Worm (Caenorhabditis elegans) whole organism, late embryonic: ENCODE results near the gene C34C12.7.
A peak's percentile ranks its signal among the peaks of the same experiment; 100 is the strongest.

Experiments used
- K09A11.1 ChIP-seq: sonication (generic microtip); optimal IDR thresholded peaks from 2 replicates; lab custom pipeline; 2017; ENCODE audit warnings: antibody characterized with exemption, mild to moderate bottlenecking, missing genetic modification characterization, missing compliant biosample characterization; ENCODE audit not compliant: insufficient read depth
- T23F11.4 ChIP-seq: fragments of 200-800 bp; sonication (Bioruptor generic); optimal IDR thresholded peaks from 2 replicates; lab custom pipeline; 2018; ENCODE audit warnings: mild to moderate bottlenecking, missing genetic modification characterization, missing compliant biosample characterization
- Y22D7AL.16 ChIP-seq: sonication (generic microtip); optimal IDR thresholded peaks from 2 replicates; lab custom pipeline; 2016; ENCODE audit warnings: missing genetic modification characterization, missing compliant biosample characterization
- ceh-14 ChIP-seq: sonication (generic microtip); optimal IDR thresholded peaks from 2 replicates; lab custom pipeline; 2016; ENCODE audit warnings: missing genotype, missing genetic modification characterization, missing compliant biosample characterization
- ceh-18 ChIP-seq: sonication (generic microtip); optimal IDR thresholded peaks from 2 replicates; lab custom pipeline; 2016; ENCODE audit warnings: missing genetic modification characterization, missing compliant biosample characterization
- ceh-2 ChIP-seq: sonication (generic microtip); optimal IDR thresholded peaks from 2 replicates; lab custom pipeline; 2016; ENCODE audit warnings: missing genotype, missing genetic modification characterization, missing compliant biosample characterization
- ceh-22 ChIP-seq: sonication (generic microtip); optimal IDR thresholded peaks from 2 replicates; lab custom pipeline; 2017; ENCODE audit warnings: missing biosample characterization, missing genetic modification characterization
- ceh-30 ChIP-seq: fragments of 150-350 bp; optimal IDR thresholded peaks from 2 replicates; lab custom pipeline; 2014; ENCODE audit warnings: missing biosample characterization, missing genetic modification characterization
- ceh-31 ChIP-seq: sonication (generic microtip); optimal IDR thresholded peaks from 2 replicates; lab custom pipeline; 2016; ENCODE audit warnings: missing genetic modification characterization, missing compliant biosample characterization
- ceh-34 ChIP-seq: sonication (generic microtip); optimal IDR thresholded peaks from 2 replicates; lab custom pipeline; 2016; ENCODE audit warnings: mild to moderate bottlenecking, missing genetic modification characterization, missing compliant biosample characterization
- ceh-48 ChIP-seq: sonication (generic microtip); optimal IDR thresholded peaks from 2 replicates; lab custom pipeline; 2016; ENCODE audit warnings: missing genetic modification characterization, inconsistent platforms, missing compliant biosample characterization
- dmd-4 ChIP-seq: sonication (generic microtip); optimal IDR thresholded peaks from 2 replicates; lab custom pipeline; 2016; ENCODE audit warnings: borderline replicate concordance, missing genetic modification characterization, missing compliant biosample characterization
- ets-4 ChIP-seq: sonication (generic microtip); optimal IDR thresholded peaks from 2 replicates; lab custom pipeline; 2016; ENCODE audit warnings: missing genetic modification characterization, missing compliant biosample characterization
- fkh-10 ChIP-seq: fragments of 150-350 bp; optimal IDR thresholded peaks from 2 replicates; lab custom pipeline; 2014; ENCODE audit warnings: missing biosample characterization, missing genetic modification reagents, missing genetic modification characterization
- hlh-13 ChIP-seq: fragments of 200-800 bp; sonication (Bioruptor generic); optimal IDR thresholded peaks from 2 replicates; lab custom pipeline; 2018; ENCODE audit warnings: mild to moderate bottlenecking, missing genetic modification characterization, missing compliant biosample characterization
- hlh-15 ChIP-seq: sonication (generic microtip); optimal IDR thresholded peaks from 2 replicates; lab custom pipeline; 2016; ENCODE audit warnings: missing genetic modification characterization, missing compliant biosample characterization
- hlh-6 ChIP-seq: sonication (generic microtip); optimal IDR thresholded peaks from 2 replicates; lab custom pipeline; 2016; ENCODE audit warnings: missing genotype, missing genetic modification characterization, missing compliant biosample characterization
- hlh-8 ChIP-seq: sonication (generic microtip); optimal IDR thresholded peaks from 2 replicates; lab custom pipeline; 2016; ENCODE audit warnings: missing genotype, missing genetic modification characterization, missing compliant biosample characterization
- lim-6 ChIP-seq: sonication (generic microtip); optimal IDR thresholded peaks from 2 replicates; lab custom pipeline; 2016; ENCODE audit warnings: missing genetic modification characterization, missing compliant biosample characterization
- nhr-232 ChIP-seq: sonication (generic microtip); optimal IDR thresholded peaks from 2 replicates; lab custom pipeline; 2016; ENCODE audit warnings: missing genetic modification characterization, missing compliant biosample characterization
- odd-2 ChIP-seq: sonication (generic microtip); optimal IDR thresholded peaks from 2 replicates; lab custom pipeline; 2017; ENCODE audit warnings: antibody characterized with exemption, mild to moderate bottlenecking, missing genetic modification characterization, missing compliant biosample characterization
- pat-9 ChIP-seq: fragments of 200-800 bp; sonication (Bioruptor generic); optimal IDR thresholded peaks from 2 replicates; lab custom pipeline; 2018; ENCODE audit warnings: mild to moderate bottlenecking, missing genetic modification characterization, moderate library complexity, missing compliant biosample characterization
- pax-1 ChIP-seq: fragments of 150-350 bp; optimal IDR thresholded peaks from 2 replicates; lab custom pipeline; 2014; ENCODE audit warnings: missing biosample characterization, missing genetic modification characterization
- pha-2 ChIP-seq: sonication (generic microtip); optimal IDR thresholded peaks from 2 replicates; lab custom pipeline; 2017; ENCODE audit warnings: mild to moderate bottlenecking, missing genetic modification characterization, missing compliant biosample characterization
- pros-1 ChIP-seq: fragments of 150-350 bp; optimal IDR thresholded peaks from 2 replicates; lab custom pipeline; 2014; ENCODE audit warnings: missing biosample characterization, missing genetic modification reagents, missing genetic modification characterization
- ref-2 ChIP-seq: sonication (generic microtip); optimal IDR thresholded peaks from 2 replicates; lab custom pipeline; 2016; ENCODE audit warnings: missing genetic modification characterization, missing compliant biosample characterization
- rnt-1 ChIP-seq: sonication (generic microtip); optimal IDR thresholded peaks from 2 replicates; lab custom pipeline; 2016; ENCODE audit warnings: missing genetic modification characterization, missing compliant biosample characterization
- sdc-2 ChIP-seq: sonication (generic microtip); optimal IDR thresholded peaks from 2 replicates; lab custom pipeline; 2016; ENCODE audit warnings: missing genotype, missing genetic modification characterization, missing compliant biosample characterization
- sox-2 ChIP-seq: fragments of 200-800 bp; sonication (Bioruptor generic); IDR thresholded peaks from 2 replicates; pipeline ENCODE4 v1.3.6; 2022; ENCODE audit warnings: missing genetic modification reagents, missing genetic modification characterization, missing compliant biosample characterization
- syd-9 ChIP-seq: sonication (generic microtip); optimal IDR thresholded peaks from 2 replicates; lab custom pipeline; 2016; ENCODE audit warnings: mild to moderate bottlenecking, missing genetic modification characterization, moderate library complexity, missing compliant biosample characterization
- tbx-7 ChIP-seq: sonication (generic microtip); optimal IDR thresholded peaks from 2 replicates; lab custom pipeline; 2016; ENCODE audit warnings: missing genotype, missing genetic modification characterization, missing compliant biosample characterization
- ttx-3 ChIP-seq: sonication (generic microtip); optimal IDR thresholded peaks from 2 replicates; lab custom pipeline; 2016; ENCODE audit warnings: missing genetic modification reagents, missing genetic modification characterization, missing compliant biosample characterization
- unc-3 ChIP-seq, 2 experiments: fragments of 200-800 bp in 1 of 2; sonication (Bioruptor generic) in 1 of 2; sonication (generic microtip) in 1 of 2; conservative IDR thresholded peaks in 1 of 2; optimal IDR thresholded peaks in 1 of 2; 2 replicates each; pipeline versions ENCODE4 v1.3.6 to Lab custom; 2016 to 2022; ENCODE audit warnings: missing compliant biosample characterization in 2 of 2, missing genetic modification characterization in 2 of 2, missing genetic modification reagents in 1 of 2
- unc-55 ChIP-seq: sonication (generic microtip); optimal IDR thresholded peaks from 2 replicates; lab custom pipeline; 2017; ENCODE audit warnings: missing biosample characterization, missing genetic modification reagents, missing genetic modification characterization
- zip-5 ChIP-seq: sonication (generic microtip); optimal IDR thresholded peaks from 2 replicates; lab custom pipeline; 2016; ENCODE audit warnings: missing genetic modification characterization, missing compliant biosample characterization

The C34C12.7 gene

ce11 chrIII:3505051-3505548 lies 17.0 kb upstream of the C34C12.7 start, which contains the start of gene lias-1 (continued):
- TF ChIP-seq ceh-31 (peak; percentile 60), sox-2 (GFP tag; lab: Robert Waterston, UW) (no peak), ets-4 (tag; lab: Kevin White, UChicago) (no peak), pat-9 (tag; lab: Kevin White, UChicago) (no peak), pax-1 (tag; lab: Kevin White, UChicago) (peak; percentile 67), Y22D7AL.16 (tag; lab: Kevin White, UChicago) (no peak), ceh-2 (tag; lab: Kevin White, UChicago) (peak; percentile 44), ceh-48 (tag; lab: Kevin White, UChicago) (peak; percentile 5), tbx-7 (tag; lab: Kevin White, UChicago) (no peak), pha-2 (tag; lab: Kevin White, UChicago) (no peak), ceh-22 (tag; lab: Kevin White, UChicago) (no peak), odd-2 (tag; lab: Kevin White, UChicago) (no peak), fkh-10 (GFP tag; lab: Kevin White, UChicago) (no peak), hlh-13 (GFP tag; lab: Kevin White, UChicago) (no peak), sdc-2 (tag; lab: Kevin White, UChicago) (no peak), lim-6 (tag; lab: Kevin White, UChicago) (no peak), nhr-232 (tag; lab: Kevin White, UChicago) (no peak), ceh-14 (peak; percentile 32), rnt-1 (tag; lab: Kevin White, UChicago) (peak; percentile 3), K09A11.1 (tag; lab: Kevin White, UChicago) (no peak), unc-3 (GFP tag; conservative IDR thresholded peaks at IDR 0.05; lab: Robert Waterston, UW) (0 out of 2 replicates have a peak, but pooled peaks have one; percentile 10), unc-3 (tag; optimal IDR thresholded peaks at IDR 0.05; lab: Kevin White, UChicago) (no peak), ttx-3 (tag; lab: Kevin White, UChicago) (peak; percentile 13), zip-5 (tag; lab: Kevin White, UChicago) (no peak), ceh-18 (tag; lab: Kevin White, UChicago) (peak; percentile 67), hlh-15 (tag; lab: Kevin White, UChicago) (no peak), T23F11.4 (GFP tag; lab: Kevin White, UChicago) (no peak), dmd-4 (tag; lab: Kevin White, UChicago) (no peak), ceh-30 (tag; lab: Kevin White, UChicago) (peak; percentile 54), unc-55 (GFP tag; lab: Kevin White, UChicago) (peak; percentile 54), ref-2 (no peak)

DNA sequence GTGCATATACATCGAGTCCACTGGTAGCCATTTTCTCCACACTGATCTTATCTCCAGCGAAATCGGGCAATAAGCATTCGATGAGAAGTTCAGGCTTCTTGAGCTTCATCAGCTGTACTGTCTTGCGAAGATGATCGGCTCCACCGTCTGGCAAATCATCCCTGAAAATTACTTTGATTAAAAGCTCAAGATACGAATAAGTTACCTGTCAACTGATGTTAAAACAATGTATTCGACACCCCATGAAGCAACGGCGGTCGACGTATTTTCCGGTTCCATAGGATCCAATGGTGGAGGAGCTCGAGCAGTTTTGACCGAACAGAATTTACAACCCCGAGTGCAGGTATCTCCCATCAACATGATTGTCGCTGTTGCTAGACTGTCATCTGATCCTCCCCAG lies 16.1 kb upstream of the C34C12.7 start:
- TF ChIP-seq pros-1 (tag; lab: Kevin White, UChicago) (no peak), ceh-22 (tag; lab: Kevin White, UChicago) (no peak)
- TF ChIP-seq, all 69 proteins: peak for 0

ce11 chrIII:3503286-3503685 lies 15.1 kb upstream of the C34C12.7 start, which contains the start of gene rpl-16:
Gene rpl-16, minus strand, starts transcription at chrIII:3503604.
- TF ChIP-seq K09A11.1 (tag; lab: Kevin White, UChicago) (no peak), hlh-6 (no peak), hlh-8 (tag; lab: Kevin White, UChicago) (no peak), ceh-22 (tag; lab: Kevin White, UChicago) (no peak), syd-9 (tag; lab: Kevin White, UChicago) (no peak), ceh-34 (tag; lab: Kevin White, UChicago) (no peak)
